Fruit fly (Drosophila melanogaster): ENCODE measurements around the gene Ugt36E1.

Gene Ugt36E1

DNA sequence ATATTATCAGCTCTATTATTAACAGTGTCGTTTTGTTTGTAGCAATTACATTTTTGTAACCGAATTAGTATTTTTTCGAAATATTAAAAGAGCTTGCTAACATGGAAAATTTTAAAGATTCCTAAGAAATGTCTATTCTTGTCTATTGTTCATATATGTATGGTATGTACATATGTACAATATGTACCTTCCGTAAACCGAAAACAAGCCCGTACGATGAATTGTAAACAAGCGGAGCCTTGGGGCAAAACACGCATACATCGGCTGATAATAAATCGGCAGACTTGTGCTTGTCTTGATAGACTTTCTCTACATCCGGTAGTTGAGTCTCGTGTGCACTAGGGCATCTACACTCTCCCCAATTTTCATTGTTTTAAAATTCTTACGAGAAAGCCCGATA, 3.8 kb upstream of the Ugt36E1 start (continued):
- no peak for TF ChIP-seq salm (tag; optimal IDR thresholded peaks at IDR 0.05)

DNA sequence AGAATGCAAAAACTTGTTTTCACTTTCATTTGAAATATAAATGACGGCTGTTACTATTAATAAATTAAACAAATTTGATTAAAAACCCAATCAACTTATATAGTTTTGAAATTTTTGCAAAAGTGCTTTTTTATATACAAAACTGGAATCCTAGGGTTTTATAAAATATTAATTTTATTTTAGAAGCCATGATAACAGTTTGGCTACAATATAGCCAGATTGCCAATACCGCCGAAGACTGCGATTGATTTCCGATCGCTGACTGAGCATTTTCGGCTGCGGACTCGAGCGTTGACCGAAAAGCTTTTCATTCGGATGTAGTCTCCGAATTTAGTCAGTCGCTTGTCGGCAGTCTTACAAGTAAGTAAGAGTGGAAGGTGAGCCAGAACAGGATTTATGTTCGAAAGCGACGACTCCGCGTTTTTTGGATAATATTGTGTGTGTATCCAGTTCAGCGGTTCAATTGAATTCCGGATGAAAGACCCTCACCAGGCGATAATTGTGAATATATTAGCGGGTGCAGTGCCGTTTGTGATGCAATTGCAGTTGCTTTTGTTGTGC, 3.2 kb upstream of the Ugt36E1 start, which contains the start of gene Ugt36D1:
Ugt36D1 (plus strand) TSS at position 306 of the 561 bp plus-strand sequence.
- TF ChIP-seq mirr (GFP tag; optimal IDR thresholded peaks at IDR 0.05): peak; percentile 9
- TF ChIP-seq CG3163 (GFP tag; optimal IDR thresholded peaks at IDR 0.05): no peak
- TF ChIP-seq CG7786 (GFP tag; optimal IDR thresholded peaks at IDR 0.05): no peak
- peak; percentile 74; the same call in 2 of the 3 replicates for TF ChIP-seq ci (GFP tag; IDR thresholded peaks at IDR 0.05)
- peak; percentile 88 for TF ChIP-seq Med (GFP tag)
- peak; percentile 18 for TF ChIP-seq CG15269 (tag; optimal IDR thresholded peaks at IDR 0.05)
- TF ChIP-seq CG14667 (GFP tag; IDR thresholded peaks at IDR 0.05): no peak
- TF ChIP-seq CG4404 (GFP tag; IDR thresholded peaks at IDR 0.05): no peak
- TF ChIP-seq jigr1 (GFP tag; IDR thresholded peaks at IDR 0.05): no peak
- no peak for TF ChIP-seq TFAM (GFP tag; optimal IDR thresholded peaks at IDR 0.05)
- TF ChIP-seq CG6175 (GFP tag; IDR thresholded peaks at IDR 0.05): 0 out of 3 replicates have a peak, but pooled peaks have one; percentile 11
- TF ChIP-seq CG32767 (GFP tag; IDR thresholded peaks at IDR 0.05): peak; percentile 69
- no peak for TF ChIP-seq CG9797 (GFP tag; optimal IDR thresholded peaks at IDR 0.05)
- TF ChIP-seq CG3407 (GFP tag; optimal IDR thresholded peaks at IDR 0.05): no peak
- TF ChIP-seq CG12769 (tag; optimal IDR thresholded peaks at IDR 0.05): peak; percentile 50
- peak; percentile 10 for TF ChIP-seq CG31365 (tag; optimal IDR thresholded peaks at IDR 0.05)
- 0 out of 3 replicates have a peak, but pooled peaks have one; percentile 31 for TF ChIP-seq Opbp (GFP tag; IDR thresholded peaks at IDR 0.05; ENCODE audit: partially characterized antibody)
- peak; percentile 4 for TF ChIP-seq corto (GFP tag; optimal IDR thresholded peaks at IDR 0.05)
- TF ChIP-seq C15 (GFP tag; IDR thresholded peaks at IDR 0.05): no peak
- no peak for TF ChIP-seq Camta (GFP tag; optimal IDR thresholded peaks at IDR 0.05)
- no peak for TF ChIP-seq CG12299 (tag; optimal IDR thresholded peaks at IDR 0.05)
- TF ChIP-seq CG11247 (GFP tag; IDR thresholded peaks at IDR 0.05): no peak
- TF ChIP-seq sug (tag; optimal IDR thresholded peaks at IDR 0.05): peak; percentile 1
- peak; percentile 18 for TF ChIP-seq abd-A (tag; optimal IDR thresholded peaks at IDR 0.05)
- TF ChIP-seq Fer3 (tag; optimal IDR thresholded peaks at IDR 0.05): no peak
- peak; percentile 52 for TF ChIP-seq Bgb (GFP tag; IDR thresholded peaks at IDR 0.05; ENCODE audit: partially characterized antibody)
- TF ChIP-seq CG1529 (GFP tag; optimal IDR thresholded peaks at IDR 0.05): no peak
- 0 out of 2 replicates have a peak, but pooled peaks have one; percentile 37 for TF ChIP-seq vvl (GFP tag; IDR thresholded peaks at IDR 0.05)
- TF ChIP-seq CG8290 (GFP tag; optimal IDR thresholded peaks at IDR 0.05): no peak
- TF ChIP-seq CG8290 (tag; optimal IDR thresholded peaks at IDR 0.05): peak in 1 of 2 experiments; percentile 47
- TF ChIP-seq Pdp1 (GFP tag; optimal IDR thresholded peaks at IDR 0.05): peak in 1 of 2 experiments; percentile 80
- TF ChIP-seq zfh2 (GFP tag; optimal IDR thresholded peaks at IDR 0.05): no peak
- peak; percentile 27 for TF ChIP-seq oc (tag; optimal IDR thresholded peaks at IDR 0.05)
- no peak for TF ChIP-seq Dip2 (GFP tag; IDR thresholded peaks at IDR 0.05)
- TF ChIP-seq wek (GFP tag; optimal IDR thresholded peaks at IDR 0.05): peak; percentile 8
- TF ChIP-seq CG10267 (tag; optimal IDR thresholded peaks at IDR 0.05): no peak
- TF ChIP-seq rib (GFP tag; IDR thresholded peaks at IDR 0.05): 0 out of 2 replicates have a peak, but pooled peaks have one; percentile 26
- peak; percentile 21 for TF ChIP-seq CG13296 (GFP tag; optimal IDR thresholded peaks at IDR 0.05)
- no peak for TF ChIP-seq Nf-YA (GFP tag; IDR thresholded peaks at IDR 0.05)
- peak; percentile 41; the same call in 1 of the 2 replicates for TF ChIP-seq amos (GFP tag; IDR thresholded peaks at IDR 0.05; ENCODE audit: partially characterized antibody)
- no peak for TF ChIP-seq Myb (GFP tag; optimal IDR thresholded peaks at IDR 0.05)
- TF ChIP-seq Dek (tag; optimal IDR thresholded peaks at IDR 0.05): peak; percentile 11
- TF ChIP-seq cwo (GFP tag; optimal IDR thresholded peaks at IDR 0.05): peak; percentile 57
- no peak for TF ChIP-seq hkb (optimal IDR thresholded peaks at IDR 0.05)
- TF ChIP-seq hkb (GFP tag; IDR thresholded peaks at IDR 0.05): 0 out of 2 replicates have a peak, but pooled peaks have one; percentile 33
- TF ChIP-seq CG8478 (optimal IDR thresholded peaks at IDR 0.05): no peak
- peak; percentile 76 for TF ChIP-seq sd (tag; optimal IDR thresholded peaks at IDR 0.05)
- TF ChIP-seq CG3281 (GFP tag; optimal IDR thresholded peaks at IDR 0.05): peak; percentile 0
